Fruit fly (Drosophila melanogaster) whole organism, wandering third instar larva: ENCODE results near the gene lsn.

ENCODE experiments used
- Dfd ChIP-seq: fragments of >200 bp; optimal IDR thresholded peaks from 2 replicates; lab custom pipeline; 2017; ENCODE audit warnings: missing biosample characterization, missing genetic modification characterization
- Dif ChIP-seq: fragments of 200-275, 200-300 bp; sonication (Bioruptor generic); optimal IDR thresholded peaks from 2 replicates; lab custom pipeline; 2018; ENCODE audit warnings: missing biosample characterization, missing genetic modification characterization; ENCODE audit not compliant: partially characterized antibody
- HLH106 ChIP-seq: fragments of 200-800 bp; optimal IDR thresholded peaks from 3 replicates; lab custom pipeline; 2019; ENCODE audit warnings: missing biosample characterization, mild to moderate bottlenecking, missing genetic modification characterization, moderate library complexity
- Hr78 ChIP-seq: fragments of >200 bp; optimal IDR thresholded peaks from 2 replicates; lab custom pipeline; 2017; ENCODE audit warnings: missing biosample characterization, missing genetic modification characterization
- Jra ChIP-seq: sonication (Bioruptor generic); optimal IDR thresholded peaks from 2 replicates; lab custom pipeline; 2016; ENCODE audit warnings: missing biosample characterization, missing genetic modification characterization
- Mio ChIP-seq: sonication (Bioruptor generic); optimal IDR thresholded peaks from 2 replicates; lab custom pipeline; 2016; ENCODE audit warnings: missing biosample characterization, missing genetic modification characterization
- br ChIP-seq: fragments of 200-800 bp; sonication (Bioruptor generic); optimal IDR thresholded peaks from 2 replicates; lab custom pipeline; 2016; ENCODE audit warnings: missing biosample characterization, missing genetic modification characterization
- dl ChIP-seq, 2 experiments: fragments of 175-275, 200-275 bp in 1 of 2; fragments of 200-275 bp in 1 of 2; sonication (Bioruptor generic); optimal IDR thresholded peaks; lab custom pipeline; 2018; ENCODE audit warnings: mild to moderate bottlenecking in 2 of 2, missing biosample characterization in 2 of 2, missing genetic modification characterization in 2 of 2, moderate library complexity in 2 of 2; ENCODE audit not compliant: partially characterized antibody in 2 of 2, insufficient read depth in 1 of 2
- fru ChIP-seq: fragments of 200-800 bp; sonication (Bioruptor generic); optimal IDR thresholded peaks from 3 replicates; lab custom pipeline; 2016; ENCODE audit warnings: missing biosample characterization, mild to moderate bottlenecking, missing genetic modification characterization
- h ChIP-seq: fragments of 200-800 bp; sonication (Bioruptor generic); optimal IDR thresholded peaks from 3 replicates; lab custom pipeline; 2016; ENCODE audit warnings: missing biosample characterization, mild to moderate bottlenecking, missing genetic modification characterization
- lola ChIP-seq: fragments of >200 bp; optimal IDR thresholded peaks from 2 replicates; lab custom pipeline; 2017; ENCODE audit warnings: missing biosample characterization, missing genetic modification characterization
- pan ChIP-seq: fragments of >200 bp; optimal IDR thresholded peaks from 2 replicates; lab custom pipeline; 2017
- tai ChIP-seq: sonication (Bioruptor generic); optimal IDR thresholded peaks from 2 replicates; lab custom pipeline; 2016; ENCODE audit warnings: missing biosample characterization, missing genetic modification characterization

dm6 chr3R:21836201-21836504 lies 28.8 kb upstream of the lsn start:
- peak; percentile 21 for TF ChIP-seq tai (GFP tag; lab: Kevin White, UChicago)
- TF ChIP-seq Hr78 (GFP tag; lab: Kevin White, UChicago), result no peak
- no peak for TF ChIP-seq Mio (GFP tag; lab: Kevin White, UChicago)
- TF ChIP-seq pan (lab: Kevin White, UChicago), result no peak
- TF ChIP-seq br (GFP tag; lab: Kevin White, UChicago), result no peak
- no peak for TF ChIP-seq Dif
- no peak for TF ChIP-seq h (GFP tag; lab: Kevin White, UChicago)
- TF ChIP-seq lola, result no peak
- peak; percentile 19 for TF ChIP-seq fru
- TF ChIP-seq Jra (GFP tag; lab: Kevin White, UChicago), result no peak
- TF ChIP-seq Dfd, result no peak
- TF ChIP-seq dl (GFP tag; optimal IDR thresholded peaks at IDR 0.05; lab: Kevin White, UChicago; ENCODE audit: insufficient read depth in 1 of 2, partially characterized antibody in 2 of 2), result no peak
- no peak for TF ChIP-seq HLH106 (tag; lab: Kevin White, UChicago)
